Fruit fly (Drosophila melanogaster) S2 (cell line): Measurements from ENCODE around the gene hbt.

Experiments used
- CG8478 ChIP-seq: fragments of >200 bp; optimal IDR thresholded peaks from 2 replicates; lab custom pipeline; 2018
- CTCF ChIP-seq, 2 experiments: fragments of >200 bp; optimal IDR thresholded peaks; 2 replicates each; lab custom pipeline; 2018

Gene hbt

dm6 chr2L:13331021-13331420 lies at the start of gene hbt:
Gene hbt (minus strand): TSS chr2L:13331121.
- no peak for TF ChIP-seq CTCF (optimal IDR thresholded peaks at IDR 0.05; lab: Kevin White, UChicago)
- TF ChIP-seq CG8478 (lab: Kevin White, UChicago) = no peak

- TF ChIP-seq CG8478 (lab: Kevin White, UChicago) (no peak), CTCF (optimal IDR thresholded peaks at IDR 0.05; lab: Kevin White, UChicago) (no peak)
These were observed 47.6 kb upstream of the hbt start, which contains the start of the genes CG9302 and beta'COP for dm6 chr2L:13378488-13378964. Gene CG9302 (minus strand): TSS chr2L:13378538. Gene beta'COP (plus strand): TSS chr2L:13378902.

dm6 chr2L:13376086-13376485 lies 45.2 kb upstream of the hbt start:
- TF ChIP-seq CG8478 (lab: Kevin White, UChicago) = no peak
- TF ChIP-seq CTCF (optimal IDR thresholded peaks at IDR 0.05; lab: Kevin White, UChicago) = no peak

DNA sequence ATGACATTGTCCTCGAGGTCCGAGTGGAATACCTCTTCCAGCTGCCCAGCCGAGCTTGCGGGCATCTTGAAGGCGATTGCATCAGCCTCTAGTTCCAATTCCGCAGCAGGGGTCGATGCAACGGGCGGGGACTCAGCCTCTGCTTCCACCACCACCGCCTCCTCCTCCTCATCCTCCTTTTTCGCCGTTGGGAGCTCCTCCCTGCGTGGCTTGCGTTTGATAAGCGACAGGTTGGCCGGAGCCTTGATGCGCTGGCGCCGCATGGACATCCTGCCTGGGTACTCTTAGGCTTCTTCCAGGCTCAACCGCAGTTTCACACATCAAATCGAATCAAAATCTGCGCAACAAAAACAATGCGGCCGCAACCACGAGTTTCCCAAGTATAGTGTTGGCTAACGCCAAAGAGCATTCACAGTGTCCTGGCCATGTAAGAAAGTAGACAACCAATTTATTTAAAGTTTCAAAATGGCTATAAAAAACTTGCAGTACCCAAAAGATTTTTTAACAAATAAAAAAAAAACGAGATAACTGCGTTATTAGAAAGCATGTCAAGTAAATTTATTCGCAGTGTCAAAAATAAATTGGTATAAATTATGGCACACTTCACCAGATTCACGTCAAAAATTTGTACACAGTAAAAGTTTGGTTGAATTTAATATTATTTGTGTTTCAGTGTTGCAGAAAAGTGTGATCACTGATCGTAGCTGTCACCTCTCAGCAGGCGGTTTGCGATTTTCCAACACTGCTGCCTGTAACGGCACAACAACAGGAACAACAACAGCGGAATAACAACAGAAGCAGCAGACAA lies 42.7 kb upstream of the hbt start, which contains the start of the genes Bdp1 and CG6565:
Gene Bdp1, minus strand, starts transcription at position 456 of the 808 bp plus-strand sequence.
Gene CG6565, plus strand, starts transcription at position 585 of the 808 bp plus-strand sequence.
- TF ChIP-seq CTCF (optimal IDR thresholded peaks at IDR 0.05; lab: Kevin White, UChicago) = no peak
- TF ChIP-seq CG8478 (lab: Kevin White, UChicago) = no peak

dm6 chr2L:13370762-13371161 lies 39.8 kb upstream of the hbt start, which contains the start of gene ND-B22:
Gene ND-B22 (minus strand): TSS chr2L:13371110.
- no peak for TF ChIP-seq CG8478 (lab: Kevin White, UChicago)
- TF ChIP-seq CTCF (optimal IDR thresholded peaks at IDR 0.05; lab: Kevin White, UChicago) = no peak

DNA sequence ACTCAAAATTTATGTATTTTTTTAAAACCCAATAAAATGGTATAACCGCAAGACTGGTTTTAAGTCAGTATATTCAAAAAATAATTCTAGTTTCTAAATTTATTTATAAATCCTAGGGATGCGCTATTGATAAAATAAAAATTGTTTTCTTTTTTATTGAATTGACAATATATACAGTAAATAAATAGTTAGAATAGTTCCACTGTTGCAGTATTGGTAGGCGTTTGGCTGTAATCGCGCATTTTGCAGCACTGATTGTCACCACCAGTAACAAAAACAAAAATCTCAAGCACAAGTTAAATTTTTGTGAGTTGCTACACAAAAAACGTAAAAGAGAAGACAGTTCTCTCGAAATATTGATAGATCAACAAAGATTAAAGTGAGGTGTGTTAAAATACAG lies 38.0 kb upstream of the hbt start, which contains the start of gene CG31855:
Gene CG31855, plus strand, starts transcription at position 265 of the 400 bp plus-strand sequence.
- TF ChIP-seq CTCF (optimal IDR thresholded peaks at IDR 0.05; lab: Kevin White, UChicago) (no peak), CG8478 (lab: Kevin White, UChicago) (no peak)

- no peak for TF ChIP-seq CTCF (optimal IDR thresholded peaks at IDR 0.05; lab: Kevin White, UChicago)
- TF ChIP-seq CG8478 (lab: Kevin White, UChicago) = no peak
These were observed 36.5 kb upstream of the hbt start, which contains the start of gene Tap42 for dm6 chr2L:13367378-13367777. Gene Tap42 (plus strand): TSS chr2L:13367617.

dm6 chr2L:13366109-13366747 lies 35.3 kb upstream of the hbt start, which contains the start of the genes Nnp-1 and Grx3:
Gene Nnp-1 (minus strand): TSS chr2L:13366189.
Gene Grx3 (plus strand): TSS chr2L:13366447.
- TF ChIP-seq CTCF (optimal IDR thresholded peaks at IDR 0.05; lab: Kevin White, UChicago) = no peak
- no peak for TF ChIP-seq CG8478 (lab: Kevin White, UChicago)

DNA sequence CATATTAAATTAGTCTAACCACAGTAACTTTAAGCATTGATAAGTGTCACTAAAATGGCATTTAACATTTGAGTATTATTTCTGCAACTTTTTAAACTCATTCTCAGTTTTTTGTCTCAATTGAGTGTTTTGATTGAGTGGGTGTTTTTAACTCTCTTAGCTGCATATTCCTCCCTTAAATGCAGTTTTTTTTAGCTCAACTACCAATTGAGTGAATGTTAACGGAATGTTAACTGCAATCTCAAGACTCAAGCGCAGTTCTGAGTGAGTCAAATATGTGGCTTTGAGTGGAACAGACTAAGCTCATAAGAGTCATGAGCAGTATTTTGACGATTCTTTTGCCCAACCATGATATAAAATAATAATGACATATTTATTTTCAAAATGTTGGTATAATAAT lies 32.0 kb upstream of the hbt start:
- no peak for TF ChIP-seq CTCF (optimal IDR thresholded peaks at IDR 0.05; lab: Kevin White, UChicago)
- TF ChIP-seq CG8478 (lab: Kevin White, UChicago) = no peak

dm6 chr2L:13361465-13361864 lies 30.5 kb upstream of the hbt start, which contains the start of gene CG9377:
Gene CG9377 (minus strand): TSS chr2L:13361565.
- TF ChIP-seq CTCF (optimal IDR thresholded peaks at IDR 0.05; lab: Kevin White, UChicago) = no peak
- no peak for TF ChIP-seq CG8478 (lab: Kevin White, UChicago)

DNA sequence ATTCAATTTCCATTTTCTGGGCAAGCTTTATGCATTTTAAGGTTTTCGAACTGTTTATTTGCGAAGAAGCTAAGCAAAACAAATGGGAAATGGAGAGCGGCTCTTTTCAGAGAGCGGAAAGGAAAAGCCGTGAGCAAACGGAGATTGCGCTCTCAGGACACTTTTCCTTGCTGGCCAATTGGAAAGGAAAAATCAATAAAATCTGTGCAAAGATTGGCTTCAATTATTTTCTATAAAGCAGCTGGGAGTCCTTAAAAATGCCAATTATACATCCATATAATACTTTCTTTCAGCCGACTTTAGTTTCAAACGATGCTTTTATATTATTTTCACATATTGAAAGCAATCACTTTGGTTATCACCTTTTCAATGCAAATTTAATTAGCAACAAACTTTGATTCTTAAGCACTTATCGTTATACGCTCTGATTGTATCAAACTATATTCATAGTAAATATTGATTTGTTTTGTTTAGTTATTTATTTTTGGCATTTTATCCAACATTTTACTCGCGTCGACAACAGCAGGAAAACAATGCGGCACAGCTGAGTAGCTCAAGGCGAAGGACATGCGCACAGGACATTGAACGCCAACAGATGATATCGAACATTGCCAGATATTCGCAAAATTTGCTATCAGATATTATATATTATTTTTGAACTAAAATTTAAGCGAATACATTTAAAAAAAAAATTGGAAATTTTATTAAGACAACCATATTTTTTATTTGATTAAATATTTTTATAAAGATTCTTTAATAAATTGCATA lies 23.8 kb upstream of the hbt start, which contains the start of gene CG9395:
Gene CG9395, minus strand, starts transcription at position 494 of the 768 bp plus-strand sequence.
- TF ChIP-seq CTCF (optimal IDR thresholded peaks at IDR 0.05; lab: Kevin White, UChicago) (no peak), CG8478 (lab: Kevin White, UChicago) (no peak)

DNA sequence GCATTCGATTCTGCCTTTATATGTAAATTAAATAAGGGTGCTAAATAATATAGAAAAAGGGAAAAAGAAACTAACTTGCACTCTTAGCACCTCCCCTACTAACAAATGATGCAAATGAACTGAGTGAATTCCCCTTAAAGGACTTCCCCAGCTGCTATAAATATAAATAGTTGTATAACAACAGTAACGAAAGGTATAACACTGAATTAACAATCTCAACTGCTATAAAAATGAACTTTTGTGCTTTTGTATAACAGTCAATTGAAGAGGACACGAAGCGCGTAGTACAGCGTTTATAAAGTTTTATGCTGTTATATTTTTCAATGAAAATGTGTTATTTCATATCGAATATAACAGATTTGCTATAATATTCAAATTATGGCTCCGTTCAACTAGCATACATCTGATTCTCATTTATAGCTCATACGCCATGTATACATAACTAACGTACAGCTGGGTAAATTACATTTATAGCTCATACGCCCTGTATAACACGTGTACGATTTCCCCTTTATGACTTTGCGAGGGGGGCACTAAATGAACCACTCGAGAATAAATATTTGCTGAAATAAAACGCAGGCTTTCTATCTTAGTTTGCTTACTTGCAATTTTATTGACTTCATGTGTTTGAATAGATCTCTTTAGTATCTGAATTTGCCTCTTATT lies 18.4 kb upstream of the hbt start:
- TF ChIP-seq CG8478 (lab: Kevin White, UChicago) (no peak), CTCF (optimal IDR thresholded peaks at IDR 0.05; lab: Kevin White, UChicago) (no peak)

DNA sequence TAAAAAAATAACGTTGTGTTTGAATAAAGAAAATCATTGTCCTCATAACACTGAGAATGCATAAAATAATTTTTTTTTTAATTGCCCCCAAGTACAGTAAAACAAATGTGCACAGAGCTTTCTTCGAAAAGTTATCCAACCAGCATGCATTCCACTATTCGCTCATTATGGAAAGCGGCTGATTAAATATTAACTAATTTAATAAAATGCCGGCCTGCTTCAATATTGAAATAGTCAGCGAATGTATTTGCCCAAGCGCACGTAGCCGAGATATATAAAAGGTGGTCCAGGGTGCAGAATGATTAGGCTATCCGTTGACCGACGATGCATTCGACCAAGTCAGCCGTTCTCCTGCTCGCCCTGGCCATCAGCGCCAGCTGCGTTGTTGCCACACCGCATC lies 16.6 kb upstream of the hbt start, which contains the start of gene CG16826:
Gene CG16826, plus strand, starts transcription at position 301 of the 400 bp plus-strand sequence.
- TF ChIP-seq CG8478 (lab: Kevin White, UChicago) (no peak), CTCF (optimal IDR thresholded peaks at IDR 0.05; lab: Kevin White, UChicago) (no peak)
